Worm (Caenorhabditis elegans): ENCODE results near the gene nspb-7.

The nspb-7 gene

ce11 chrII:14608508-14608907, 30.4 kb downstream of the nspb-7 start:
- no peak for TF ChIP-seq lin-11 (tag; optimal IDR thresholded peaks at IDR 0.05)
- TF ChIP-seq F13H6.1 (tag; optimal IDR thresholded peaks at IDR 0.05), result no peak
- TF ChIP-seq mbf-1 (tag; optimal IDR thresholded peaks at IDR 0.05), result no peak
- peak; percentile 33 for TF ChIP-seq ama-1 (optimal IDR thresholded peaks at IDR 0.05)
- no peak for TF ChIP-seq mab-5 (tag; optimal IDR thresholded peaks at IDR 0.05)
- TF ChIP-seq ceh-16 (tag; optimal IDR thresholded peaks at IDR 0.05), result no peak
- no peak for TF ChIP-seq nhr-25 (tag; optimal IDR thresholded peaks at IDR 0.05)

- TF ChIP-seq ama-1 (optimal IDR thresholded peaks at IDR 0.05), result peak; percentile 1
- no peak for TF ChIP-seq nhr-10 (tag; optimal IDR thresholded peaks at IDR 0.05)
These were observed 31.3 kb downstream of the nspb-7 start for ce11 chrII:14609297-14609937.

- TF ChIP-seq ceh-82 (tag; optimal IDR thresholded peaks at IDR 0.05), result no peak
- no peak for TF ChIP-seq unc-55 (GFP tag; optimal IDR thresholded peaks at IDR 0.05)
- peak; percentile 2 for TF ChIP-seq nhr-129 (tag; optimal IDR thresholded peaks at IDR 0.05)
- TF ChIP-seq elt-1 (tag; optimal IDR thresholded peaks at IDR 0.05), result no peak
- TF ChIP-seq blmp-1 (tag; optimal IDR thresholded peaks at IDR 0.05; ENCODE audit: insufficient read depth), result peak; percentile 60
- no peak for TF ChIP-seq snpc-4 (tag; optimal IDR thresholded peaks at IDR 0.05)
- peak in 1 of 2 experiments; percentile 7 for TF ChIP-seq lsy-2 (tag; optimal IDR thresholded peaks at IDR 0.05)
- TF ChIP-seq F13H6.1 (tag; optimal IDR thresholded peaks at IDR 0.05), result no peak
- peak; percentile 24 for TF ChIP-seq nhr-21 (tag; optimal IDR thresholded peaks at IDR 0.05)
- peak; percentile 67 for TF ChIP-seq ama-1 (optimal IDR thresholded peaks at IDR 0.05)
These were observed 32.5 kb downstream of the nspb-7 start for ce11 chrII:14610492-14611142.

ce11 chrII:14611307-14611706, 33.2 kb downstream of the nspb-7 start:
- TF ChIP-seq ztf-4 (tag; optimal IDR thresholded peaks at IDR 0.05), result no peak
- TF ChIP-seq nhr-6 (tag; optimal IDR thresholded peaks at IDR 0.05), result no peak
- TF ChIP-seq R02D3.7 (tag; optimal IDR thresholded peaks at IDR 0.05), result no peak
- TF ChIP-seq nhr-23 (tag; optimal IDR thresholded peaks at IDR 0.05), result no peak
- no peak for TF ChIP-seq nhr-25 (tag; optimal IDR thresholded peaks at IDR 0.05)
- no peak for TF ChIP-seq sma-9 (GFP tag; optimal IDR thresholded peaks at IDR 0.05)
- TF ChIP-seq sma-9 (tag; optimal IDR thresholded peaks at IDR 0.05), result no peak
- TF ChIP-seq unc-39 (tag; optimal IDR thresholded peaks at IDR 0.05), result no peak
- no peak for TF ChIP-seq nhr-10 (tag; optimal IDR thresholded peaks at IDR 0.05)
- no peak for TF ChIP-seq ceh-16 (tag; optimal IDR thresholded peaks at IDR 0.05)
- no peak for TF ChIP-seq crh-2 (tag; optimal IDR thresholded peaks at IDR 0.05)

ce11 chrII:14615735-14616134, 37.6 kb downstream of the nspb-7 start, which contains the start of gene mltn-9:
mltn-9 (plus strand) TSS chrII:14616035.
- TF ChIP-seq mdl-1 (tag; optimal IDR thresholded peaks at IDR 0.05) (no peak), alr-1 (tag; optimal IDR thresholded peaks at IDR 0.05) (no peak), ceh-82 (tag; optimal IDR thresholded peaks at IDR 0.05) (no peak), peb-1 (tag; optimal IDR thresholded peaks at IDR 0.05) (no peak), unc-55 (GFP tag; optimal IDR thresholded peaks at IDR 0.05) (no peak), snpc-4 (tag; optimal IDR thresholded peaks at IDR 0.05) (no peak), blmp-1 (tag; optimal IDR thresholded peaks at IDR 0.05; ENCODE audit: insufficient read depth) (no peak), nhr-237 (tag; optimal IDR thresholded peaks at IDR 0.05) (no peak), sma-9 (GFP tag; optimal IDR thresholded peaks at IDR 0.05) (no peak), sma-9 (tag; optimal IDR thresholded peaks at IDR 0.05) (no peak), nhr-77 (tag; optimal IDR thresholded peaks at IDR 0.05) (no peak), lin-39 (tag; optimal IDR thresholded peaks at IDR 0.05) (no peak), crh-2 (tag; optimal IDR thresholded peaks at IDR 0.05) (no peak), nhr-10 (tag; optimal IDR thresholded peaks at IDR 0.05) (no peak), nhr-25 (tag; optimal IDR thresholded peaks at IDR 0.05) (no peak), skn-1 (tag; optimal IDR thresholded peaks at IDR 0.05) (no peak), ztf-1 (GFP tag; conservative IDR thresholded peaks at IDR 0.05) (no peak), nhr-6 (tag; optimal IDR thresholded peaks at IDR 0.05) (no peak), ztf-4 (tag; optimal IDR thresholded peaks at IDR 0.05) (no peak)

Data from whole organism, L2 larva.